Worm (Caenorhabditis elegans) whole organism, mixed stage, embryonic: Measurements from ENCODE around the gene tbc-6.

Source experiments
- M03D4.4 ChIP-seq: sonication (generic microtip); optimal IDR thresholded peaks from 2 replicates; lab custom pipeline; 2017; ENCODE audit warnings: mild to moderate bottlenecking, missing genetic modification characterization, missing compliant biosample characterization
- bed-3 ChIP-seq: fragments of 200-800 bp; sonication (Bioruptor generic); optimal IDR thresholded peaks from 3 replicates; lab custom pipeline; 2018; ENCODE audit warnings: mild to moderate bottlenecking, missing genetic modification characterization, moderate library complexity, missing compliant biosample characterization
- blmp-1 ChIP-seq: fragments of 150-350 bp; optimal IDR thresholded peaks from 2 replicates; lab custom pipeline; 2014; ENCODE audit warnings: missing biosample characterization, missing genetic modification characterization
- ceh-39 ChIP-seq: fragments of 150-350 bp; optimal IDR thresholded peaks from 2 replicates; lab custom pipeline; 2014; ENCODE audit warnings: missing biosample characterization, missing genetic modification characterization
- ceh-43 ChIP-seq: fragments of 200-800 bp; sonication (Bioruptor generic); optimal IDR thresholded peaks from 2 replicates; lab custom pipeline; 2018; ENCODE audit warnings: mild to moderate bottlenecking, missing genetic modification characterization, moderate library complexity, missing compliant biosample characterization
- ceh-83 ChIP-seq: fragments of 200-800 bp; sonication (Bioruptor generic); optimal IDR thresholded peaks from 2 replicates; lab custom pipeline; 2018; ENCODE audit warnings: mild to moderate bottlenecking, missing genetic modification characterization, missing compliant biosample characterization
- ces-1 ChIP-seq: fragments of 150-350 bp; optimal IDR thresholded peaks from 2 replicates; lab custom pipeline; 2014; ENCODE audit warnings: missing biosample characterization, missing genetic modification reagents, missing genetic modification characterization
- cnd-1 ChIP-seq: fragments of 200-800 bp; sonication (Bioruptor generic); optimal IDR thresholded peaks from 2 replicates; lab custom pipeline; 2018; ENCODE audit warnings: mild to moderate bottlenecking, missing genetic modification characterization, missing compliant biosample characterization
- drap-1 ChIP-seq: fragments of 200-800 bp; sonication (Bioruptor generic); optimal IDR thresholded peaks from 3 replicates; lab custom pipeline; 2018; ENCODE audit warnings: mild to moderate bottlenecking, missing genetic modification characterization, missing compliant biosample characterization
- elt-1 ChIP-seq: sonication (generic microtip); optimal IDR thresholded peaks from 2 replicates; lab custom pipeline; 2017; ENCODE audit warnings: missing genetic modification characterization, mild to moderate bottlenecking, missing compliant biosample characterization, antibody characterized with exemption, moderate library complexity, borderline replicate concordance; ENCODE audit not compliant: insufficient read depth
- elt-3 ChIP-seq: fragments of 150-350 bp; optimal IDR thresholded peaks from 2 replicates; lab custom pipeline; 2014; ENCODE audit warnings: missing biosample characterization, missing genetic modification characterization
- flh-1 ChIP-seq: fragments of 200-800 bp; sonication (Bioruptor generic); optimal IDR thresholded peaks from 2 replicates; lab custom pipeline; 2018; ENCODE audit warnings: mild to moderate bottlenecking, missing genetic modification characterization, moderate library complexity, missing compliant biosample characterization
- ham-2 ChIP-seq: fragments of 200-800 bp; sonication (Bioruptor generic); optimal IDR thresholded peaks from 2 replicates; lab custom pipeline; 2018; ENCODE audit warnings: mild to moderate bottlenecking, missing genetic modification characterization, missing compliant biosample characterization
- hlh-1 ChIP-seq: fragments of 150-350 bp; optimal IDR thresholded peaks from 2 replicates; lab custom pipeline; 2014; ENCODE audit warnings: missing biosample characterization, missing genetic modification reagents, missing genetic modification characterization
- lin-13 ChIP-seq: fragments of 150-350 bp; optimal IDR thresholded peaks from 2 replicates; lab custom pipeline; 2014; ENCODE audit warnings: missing biosample characterization, missing genetic modification characterization
- lin-32 ChIP-seq: fragments of 200-800 bp; sonication (Bioruptor generic); optimal IDR thresholded peaks from 2 replicates; lab custom pipeline; 2018; ENCODE audit warnings: mild to moderate bottlenecking, missing genetic modification characterization, missing compliant biosample characterization
- lsy-2 ChIP-seq: fragments of 150-350 bp; optimal IDR thresholded peaks from 2 replicates; lab custom pipeline; 2014; ENCODE audit warnings: missing biosample characterization, missing genetic modification characterization
- mab-5 ChIP-seq: fragments of 150-350 bp; optimal IDR thresholded peaks from 2 replicates; lab custom pipeline; 2014; ENCODE audit warnings: missing biosample characterization, missing genetic modification characterization
- mep-1 ChIP-seq: fragments of 150-350 bp; optimal IDR thresholded peaks from 2 replicates; lab custom pipeline; 2017; ENCODE audit warnings: missing biosample characterization, missing genetic modification reagents, missing genetic modification characterization, inconsistent platforms
- mls-2 ChIP-seq: sonication (generic microtip); optimal IDR thresholded peaks from 2 replicates; lab custom pipeline; 2016; ENCODE audit warnings: mild to moderate bottlenecking, missing genetic modification characterization, moderate library complexity, missing compliant biosample characterization
- nhr-12 ChIP-seq: fragments of 150-350 bp; optimal IDR thresholded peaks from 2 replicates; lab custom pipeline; 2014; ENCODE audit warnings: missing biosample characterization, missing genetic modification characterization
- nhr-2 ChIP-seq: fragments of 150-350 bp; optimal IDR thresholded peaks from 2 replicates; lab custom pipeline; 2014; ENCODE audit warnings: missing biosample characterization, missing genetic modification characterization
- nhr-237 ChIP-seq: fragments of 150-350 bp; optimal IDR thresholded peaks from 2 replicates; lab custom pipeline; 2014; ENCODE audit warnings: missing biosample characterization, missing genetic modification characterization
- nhr-28 ChIP-seq: fragments of 150-350 bp; optimal IDR thresholded peaks from 2 replicates; lab custom pipeline; 2014; ENCODE audit warnings: missing biosample characterization, missing genetic modification characterization
- nhr-76 ChIP-seq: sonication (generic microtip); optimal IDR thresholded peaks from 2 replicates; lab custom pipeline; 2017; ENCODE audit warnings: missing biosample characterization, missing genetic modification characterization
- pha-4 ChIP-seq: fragments of 150-350 bp; optimal IDR thresholded peaks from 2 replicates; lab custom pipeline; 2018; ENCODE audit warnings: missing biosample characterization, missing genetic modification reagents, missing genetic modification characterization
- sem-2 ChIP-seq: fragments of 200-800 bp; sonication (Bioruptor generic); optimal IDR thresholded peaks from 2 replicates; lab custom pipeline; 2018; ENCODE audit warnings: mild to moderate bottlenecking, missing genetic modification characterization, missing compliant biosample characterization
- snpc-4 ChIP-seq: fragments of 150-350 bp; optimal IDR thresholded peaks from 2 replicates; lab custom pipeline; 2014; ENCODE audit warnings: missing biosample characterization, missing genetic modification characterization
- sptf-1 ChIP-seq: sonication (generic microtip); optimal IDR thresholded peaks from 2 replicates; lab custom pipeline; 2017; ENCODE audit warnings: mild to moderate bottlenecking, missing genetic modification characterization, moderate library complexity, missing compliant biosample characterization
- tbx-8 ChIP-seq: fragments of 200-800 bp; sonication (Bioruptor generic); optimal IDR thresholded peaks from 2 replicates; lab custom pipeline; 2018; ENCODE audit warnings: mild to moderate bottlenecking, missing genetic modification characterization, moderate library complexity, missing compliant biosample characterization
- unc-120 ChIP-seq: sonication (generic microtip); optimal IDR thresholded peaks from 2 replicates; lab custom pipeline; 2017; ENCODE audit warnings: missing genetic modification characterization, missing compliant biosample characterization; ENCODE audit not compliant: poor library complexity, severe bottlenecking
- unc-39 ChIP-seq: fragments of 150-350 bp; optimal IDR thresholded peaks from 2 replicates; lab custom pipeline; 2014; ENCODE audit warnings: missing biosample characterization, missing genetic modification characterization
- unc-62 ChIP-seq: fragments of 150-350 bp; optimal IDR thresholded peaks from 2 replicates; lab custom pipeline; 2014; ENCODE audit warnings: missing biosample characterization, missing genetic modification reagents, missing genetic modification characterization
- zip-8 ChIP-seq: fragments of 150-350 bp; optimal IDR thresholded peaks from 2 replicates; lab custom pipeline; 2014; ENCODE audit warnings: missing biosample characterization, missing genetic modification characterization
- ztf-11 ChIP-seq: fragments of 150-350 bp; optimal IDR thresholded peaks from 2 replicates; lab custom pipeline; 2014; ENCODE audit warnings: missing biosample characterization, missing genetic modification characterization

The tbc-6 gene

ce11 chrII:6835972-6836595, 11.8 kb upstream of the tbc-6 start:
- TF ChIP-seq pha-4 (tag; lab: Kevin White, UChicago) (peak; percentile 27), unc-62 (GFP tag; lab: Kevin White, UChicago) (peak; percentile 55), lsy-2 (tag; lab: Kevin White, UChicago) (peak; percentile 9), ham-2 (GFP tag; lab: Kevin White, UChicago) (no peak), nhr-2 (tag; lab: Kevin White, UChicago) (no peak), nhr-28 (tag; lab: Kevin White, UChicago) (no peak), hlh-1 (tag; lab: Kevin White, UChicago) (peak; percentile 33), ces-1 (peak; percentile 43)

- TF ChIP-seq lin-32 (GFP tag; lab: Kevin White, UChicago) = peak; percentile 2
- peak; percentile 9 for TF ChIP-seq blmp-1 (tag; lab: Kevin White, UChicago)
- no peak for TF ChIP-seq hlh-1 (tag; lab: Kevin White, UChicago)
- peak; percentile 61 for TF ChIP-seq pha-4 (tag; lab: Kevin White, UChicago)
- TF ChIP-seq, all 35 proteins: peak for 3
These were observed 11.0 kb upstream of the tbc-6 start for ce11 chrII:6836762-6837566.

- TF ChIP-seq snpc-4 (tag; lab: Kevin White, UChicago) (no peak), mep-1 (no peak), hlh-1 (tag; lab: Kevin White, UChicago) (no peak), zip-8 (tag; lab: Kevin White, UChicago) (no peak), pha-4 (tag; lab: Kevin White, UChicago) (no peak), mls-2 (tag; lab: Kevin White, UChicago) (peak; percentile 50), bed-3 (GFP tag; lab: Kevin White, UChicago) (no peak), sem-2 (GFP tag; lab: Kevin White, UChicago) (no peak), nhr-237 (tag; lab: Kevin White, UChicago) (no peak), nhr-2 (tag; lab: Kevin White, UChicago) (no peak), lin-32 (GFP tag; lab: Kevin White, UChicago) (no peak), flh-1 (GFP tag; lab: Kevin White, UChicago) (no peak), sptf-1 (tag; lab: Kevin White, UChicago) (no peak), lin-13 (tag; lab: Kevin White, UChicago) (no peak), elt-1 (no peak), ceh-39 (tag; lab: Kevin White, UChicago) (no peak), nhr-28 (tag; lab: Kevin White, UChicago) (no peak), nhr-12 (tag; lab: Kevin White, UChicago) (no peak), elt-3 (tag; lab: Kevin White, UChicago) (no peak), unc-62 (GFP tag; lab: Kevin White, UChicago) (peak; percentile 80), nhr-76 (no peak), mab-5 (tag; lab: Kevin White, UChicago) (no peak), ceh-43 (peak; percentile 82), lsy-2 (tag; lab: Kevin White, UChicago) (no peak), cnd-1 (no peak), ham-2 (GFP tag; lab: Kevin White, UChicago) (peak; percentile 48), unc-39 (tag; lab: Kevin White, UChicago) (no peak), M03D4.4 (tag; lab: Kevin White, UChicago) (no peak), ceh-83 (GFP tag; lab: Kevin White, UChicago) (no peak), ztf-11 (tag; lab: Kevin White, UChicago) (no peak), unc-120 (tag; lab: Kevin White, UChicago) (peak; percentile 44), tbx-8 (GFP tag; lab: Kevin White, UChicago) (no peak), drap-1 (GFP tag; lab: Kevin White, UChicago) (no peak), blmp-1 (tag; lab: Kevin White, UChicago) (no peak), ces-1 (peak; percentile 91)
These were observed 9.6 kb upstream of the tbc-6 start for ce11 chrII:6838270-6838878.
